Fruit fly (Drosophila melanogaster): Measurements from ENCODE around the gene snRNP-U1-C.

snRNP-U1-C gene

dm6 chr3R:18949131-18949530 is 34.3 kb downstream of the snRNP-U1-C start:
- no peak for TF ChIP-seq toe (GFP tag; optimal IDR thresholded peaks at IDR 0.05)
- TF ChIP-seq cic (GFP tag; optimal IDR thresholded peaks at IDR 0.05), result no peak
- TF ChIP-seq Mnt (GFP tag; optimal IDR thresholded peaks at IDR 0.05), result no peak
- no peak for TF ChIP-seq Clk (GFP tag; optimal IDR thresholded peaks at IDR 0.05)
- TF ChIP-seq CG1620 (GFP tag; optimal IDR thresholded peaks at IDR 0.05), result no peak
- TF ChIP-seq Crg-1 (GFP tag; optimal IDR thresholded peaks at IDR 0.05), result no peak

dm6 chr3R:18947307-18947706 is 36.1 kb downstream of the snRNP-U1-C start:
- TF ChIP-seq Hr96 (GFP tag; optimal IDR thresholded peaks at IDR 0.05), result no peak
